Worm (Caenorhabditis elegans): ENCODE results near the gene srb-5.

The srb-5 gene

DNA sequence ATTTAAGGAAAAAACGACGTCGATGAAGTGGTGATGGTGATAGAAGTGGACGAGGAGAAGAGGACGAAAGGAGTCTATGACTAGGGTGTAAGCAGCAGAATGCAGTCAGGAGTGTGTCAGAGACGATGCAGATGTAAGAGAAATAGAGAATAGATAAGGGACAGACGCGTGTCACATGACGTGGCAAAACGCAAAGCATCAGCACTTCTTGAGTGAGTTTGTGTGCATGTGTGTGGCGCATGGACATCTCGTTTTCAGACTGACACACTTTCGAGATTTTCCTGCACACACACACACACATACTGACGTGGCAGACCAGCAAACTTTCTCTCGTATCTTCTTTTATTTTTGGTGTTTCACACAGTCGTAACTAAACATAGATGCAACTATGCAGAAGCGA lies 19.3 kb upstream of the srb-5 start (continued):
- TF ChIP-seq lir-1 (GFP tag; conservative IDR thresholded peaks at IDR 0.05) (no peak), unc-130 (GFP tag; optimal IDR thresholded peaks at IDR 0.05) (no peak), madf-10 (tag; optimal IDR thresholded peaks at IDR 0.05) (peak; percentile 22), F22D6.2 (tag; optimal IDR thresholded peaks at IDR 0.05) (no peak), dox-1 (GFP tag; IDR thresholded peaks at IDR 0.05) (peak; percentile 52; the same call in 1 of the 2 replicates), attf-6 (GFP tag; IDR thresholded peaks at IDR 0.05) (no peak), K11D2.4 (GFP tag; IDR thresholded peaks at IDR 0.05) (0 out of 2 replicates have a peak, but pooled peaks have one; percentile 50), zfh-2 (GFP tag; conservative IDR thresholded peaks at IDR 0.05) (peak; percentile 70), ztf-22 (GFP tag; optimal IDR thresholded peaks at IDR 0.05) (peak; percentile 74), F57C9.4 (tag; optimal IDR thresholded peaks at IDR 0.05) (no peak), lin-40 (tag; optimal IDR thresholded peaks at IDR 0.05) (peak; percentile 72), ztf-18 (tag; optimal IDR thresholded peaks at IDR 0.05) (peak; percentile 17), tbp1 (GFP tag; optimal IDR thresholded peaks at IDR 0.05) (peak; percentile 46), hmg-20 (GFP tag; IDR thresholded peaks at IDR 0.05) (no peak), mes-4 (tag; optimal IDR thresholded peaks at IDR 0.05) (no peak), pbrm-1 (GFP tag; IDR thresholded peaks at IDR 0.05) (peak; percentile 43; the same call in 1 of the 2 replicates), ZK185.1 (tag; optimal IDR thresholded peaks at IDR 0.05; ENCODE audit: poor library complexity, severe bottlenecking) (peak; percentile 75), Y95B8A.8 (GFP tag; IDR thresholded peaks at IDR 0.05) (no peak), snpc-1.3 (tag; optimal IDR thresholded peaks at IDR 0.05; ENCODE audit: insufficient read depth) (no peak), lin-26 (GFP tag; IDR thresholded peaks at IDR 0.05) (0 out of 2 replicates have a peak, but pooled peaks have one; percentile 24), D2030.7 (GFP tag; IDR thresholded peaks at IDR 0.05) (no peak), C17E4.6 (GFP tag; IDR thresholded peaks at IDR 0.05) (no peak), pha-4 (tag; optimal IDR thresholded peaks at IDR 0.05) (no peak), dpff-1 (tag; optimal IDR thresholded peaks at IDR 0.05) (no peak), tbx-9 (tag; optimal IDR thresholded peaks at IDR 0.05; ENCODE audit: borderline replicate concordance) (no peak), B0019.2 (GFP tag; conservative IDR thresholded peaks at IDR 0.05) (no peak), F49E8.2 (tag; optimal IDR thresholded peaks at IDR 0.05; ENCODE audit: insufficient read depth) (no peak), cebp-1 (GFP tag; IDR thresholded peaks at IDR 0.05) (no peak), cebp-1 (tag; optimal IDR thresholded peaks at IDR 0.05) (peak; percentile 81), atf-7 (tag; optimal IDR thresholded peaks at IDR 0.05) (peak; percentile 84), die-1 (tag; optimal IDR thresholded peaks at IDR 0.05) (no peak), snpc-4 (GFP tag; optimal IDR thresholded peaks at IDR 0.05) (no peak), snpc-4 (tag; optimal IDR thresholded peaks at IDR 0.05) (peak in 3 of 4 experiments; percentile 19 to 56 (median 29)), tlf-1 (GFP tag; optimal IDR thresholded peaks at IDR 0.05) (peak; percentile 72), madf-6 (GFP tag; IDR thresholded peaks at IDR 0.05) (peak; percentile 20; the same call in 1 of the 2 replicates), ztf-28 (GFP tag; IDR thresholded peaks at IDR 0.05) (no peak), F10E7.11 (tag; optimal IDR thresholded peaks at IDR 0.05) (no peak), xnd-1 (tag; optimal IDR thresholded peaks at IDR 0.05) (no peak), sea-2 (GFP tag; IDR thresholded peaks at IDR 0.05) (no peak), let-526 (GFP tag; IDR thresholded peaks at IDR 0.05) (peak; percentile 80), egrh-3 (GFP tag; IDR thresholded peaks at IDR 0.05) (0 out of 2 replicates have a peak, but pooled peaks have one; percentile 11), mcd-1 (GFP tag; IDR thresholded peaks at IDR 0.05) (peak; percentile 50), somi-1 (GFP tag; optimal IDR thresholded peaks at IDR 0.05) (peak; percentile 55), K12H6.12 (tag; optimal IDR thresholded peaks at IDR 0.05) (peak; percentile 52), Y67H2A.10 (GFP tag; conservative IDR thresholded peaks at IDR 0.05) (no peak), hmg-1.2 (GFP tag; IDR thresholded peaks at IDR 0.05) (peak; percentile 74; the same call in 1 of the 2 replicates), ceh-91 (GFP tag; IDR thresholded peaks at IDR 0.05) (no peak), F37B4.10 (GFP tag; IDR thresholded peaks at IDR 0.05) (no peak)
